Worm (Caenorhabditis elegans) whole organism, midembryonic: Measurements from ENCODE around the gene fbxa-9.

Source experiments
- T22C8.4 ChIP-seq: fragments of 200-800 bp; sonication (Bioruptor generic); IDR thresholded peaks from 2 replicates; pipeline ENCODE4 v1.3.6; 2022; ENCODE audit warnings: missing genetic modification characterization, missing compliant biosample characterization
- cog-1 ChIP-seq: sonication (generic microtip); optimal IDR thresholded peaks from 2 replicates; lab custom pipeline; 2016; ENCODE audit warnings: missing genetic modification characterization, missing compliant biosample characterization
- flt-1 ChIP-seq: fragments of 200-800 bp; sonication (Bioruptor generic); IDR thresholded peaks from 2 replicates; pipeline ENCODE4 v1.3.6; 2022; ENCODE audit warnings: missing genetic modification characterization, missing compliant biosample characterization
- klf-2 ChIP-seq: fragments of 200-800 bp; sonication (Bioruptor generic); conservative IDR thresholded peaks from 2 replicates; pipeline ENCODE4 v1.3.6; 2022; ENCODE audit warnings: missing genetic modification reagents, missing genetic modification characterization, missing compliant biosample characterization
- med-1 ChIP-seq: sonication (generic microtip); optimal IDR thresholded peaks from 2 replicates; lab custom pipeline; 2017; ENCODE audit warnings: missing genetic modification characterization, mild to moderate bottlenecking, missing compliant biosample characterization, antibody characterized with exemption, missing genetic modification reagents; ENCODE audit not compliant: insufficient read depth
- ref-1 ChIP-seq: fragments of 200-800 bp; sonication (Bioruptor generic); conservative IDR thresholded peaks from 2 replicates; pipeline ENCODE4 v1.3.6; 2022; ENCODE audit warnings: missing genetic modification reagents, missing genetic modification characterization, missing compliant biosample characterization
- tab-1 ChIP-seq: fragments of 200-800 bp; sonication (Bioruptor generic); IDR thresholded peaks from 2 replicates; pipeline ENCODE4 v1.3.6; 2022; ENCODE audit warnings: missing genetic modification characterization, missing compliant biosample characterization
- ztf-23 ChIP-seq: fragments of 200-800 bp; sonication (Bioruptor generic); IDR thresholded peaks from 2 replicates; pipeline ENCODE4 v1.3.6; 2022; ENCODE audit warnings: missing genetic modification reagents, missing genetic modification characterization, missing compliant biosample characterization
- ztf-29 ChIP-seq: fragments of 200-800 bp; sonication (Bioruptor generic); IDR thresholded peaks from 2 replicates; pipeline ENCODE4 v1.3.6; 2022; ENCODE audit warnings: missing genetic modification reagents, missing genetic modification characterization, missing compliant biosample characterization

Gene fbxa-9

DNA sequence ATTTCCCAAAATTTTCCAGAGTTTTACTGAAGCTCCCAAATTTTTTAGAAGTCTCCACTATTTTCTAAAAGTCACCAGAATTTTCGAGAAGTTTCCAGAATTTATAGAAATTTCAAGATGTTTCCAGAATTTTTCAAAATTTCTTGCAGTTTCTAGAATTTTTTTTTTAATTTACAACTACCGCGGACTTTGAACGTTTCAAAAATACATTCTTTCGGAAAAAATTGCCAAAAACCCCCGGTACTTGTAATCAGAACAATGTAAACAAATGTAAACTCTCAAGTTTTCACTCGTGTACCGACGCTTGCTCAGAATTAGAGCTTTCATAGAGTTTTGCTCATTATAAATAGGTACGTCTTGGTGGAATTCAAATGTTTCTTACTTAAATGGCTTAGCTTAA, 6.3 kb downstream of the fbxa-9 start, which contains the start of gene fbxa-39:
Gene fbxa-39, plus strand, starts transcription at position 301 of the 400 bp plus-strand sequence.
- TF ChIP-seq ztf-23 (GFP tag; lab: Robert Waterston, UW) (no peak), tab-1 (no peak)

DNA sequence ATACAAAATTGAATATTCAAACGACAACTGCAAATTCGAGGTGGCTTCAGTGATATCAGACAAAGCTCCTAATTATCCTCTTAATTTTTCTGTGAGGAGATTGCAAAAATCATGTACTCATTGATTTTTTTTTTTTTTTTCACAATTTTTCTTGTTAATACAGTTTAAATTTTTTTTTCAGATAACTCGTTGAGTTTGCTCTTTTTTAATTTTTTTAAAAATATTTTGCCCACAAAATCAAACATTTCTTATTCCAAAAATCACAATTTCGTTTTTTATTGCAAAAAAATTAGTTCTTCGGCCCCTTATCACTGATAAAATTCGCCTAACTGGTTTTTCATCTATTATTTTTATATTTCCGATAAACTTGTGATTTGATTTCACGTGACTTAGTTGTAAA, 10.4 kb downstream of the fbxa-9 start, which contains the start of gene Y54F10BM.21:
Gene Y54F10BM.21, plus strand, starts transcription at position 301 of the 400 bp plus-strand sequence.
- no peak for TF ChIP-seq ref-1 (GFP tag; lab: Robert Waterston, UW)
- TF ChIP-seq klf-2 (GFP tag; lab: Robert Waterston, UW), result no peak
- no peak for TF ChIP-seq T22C8.4 (GFP tag; lab: Robert Waterston, UW)
- no peak for TF ChIP-seq med-1
- no peak for TF ChIP-seq cog-1 (tag; lab: Kevin White, UChicago)
- TF ChIP-seq ztf-29 (GFP tag; lab: Robert Waterston, UW), result no peak
- no peak for TF ChIP-seq tab-1
- TF ChIP-seq flt-1 (GFP tag; lab: Robert Waterston, UW), result no peak
- TF ChIP-seq ztf-23 (GFP tag; lab: Robert Waterston, UW), result no peak

DNA sequence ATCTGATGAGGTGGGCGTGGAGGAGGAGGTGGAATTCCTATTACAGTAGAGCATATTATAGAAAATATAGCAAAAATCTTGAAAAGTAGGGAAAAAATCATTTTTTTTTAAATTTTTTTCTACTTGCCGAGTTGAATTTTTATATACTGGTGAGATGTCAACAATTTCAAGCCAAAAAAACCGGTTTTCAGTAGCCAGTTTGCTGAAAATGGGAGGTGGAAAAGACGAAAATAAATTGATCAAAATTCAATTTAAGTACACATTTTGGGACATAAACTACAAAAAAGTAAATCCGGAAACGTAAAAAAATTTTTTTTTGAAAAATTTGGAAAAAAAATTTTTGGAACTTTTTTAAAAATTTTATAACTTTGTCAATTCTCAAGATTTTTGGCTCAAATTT, 13.0 kb downstream of the fbxa-9 start, which contains the start of gene Y54F10BM.23:
Gene Y54F10BM.23, minus strand, starts transcription at position 101 of the 400 bp plus-strand sequence.
- TF ChIP-seq T22C8.4 (GFP tag; lab: Robert Waterston, UW), result no peak
- TF ChIP-seq ref-1 (GFP tag; lab: Robert Waterston, UW), result no peak
- no peak for TF ChIP-seq ztf-23 (GFP tag; lab: Robert Waterston, UW)
- no peak for TF ChIP-seq cog-1 (tag; lab: Kevin White, UChicago)
- TF ChIP-seq flt-1 (GFP tag; lab: Robert Waterston, UW), result no peak
- TF ChIP-seq ztf-29 (GFP tag; lab: Robert Waterston, UW), result no peak
- TF ChIP-seq med-1, result no peak
- no peak for TF ChIP-seq tab-1
- no peak for TF ChIP-seq klf-2 (GFP tag; lab: Robert Waterston, UW)

DNA sequence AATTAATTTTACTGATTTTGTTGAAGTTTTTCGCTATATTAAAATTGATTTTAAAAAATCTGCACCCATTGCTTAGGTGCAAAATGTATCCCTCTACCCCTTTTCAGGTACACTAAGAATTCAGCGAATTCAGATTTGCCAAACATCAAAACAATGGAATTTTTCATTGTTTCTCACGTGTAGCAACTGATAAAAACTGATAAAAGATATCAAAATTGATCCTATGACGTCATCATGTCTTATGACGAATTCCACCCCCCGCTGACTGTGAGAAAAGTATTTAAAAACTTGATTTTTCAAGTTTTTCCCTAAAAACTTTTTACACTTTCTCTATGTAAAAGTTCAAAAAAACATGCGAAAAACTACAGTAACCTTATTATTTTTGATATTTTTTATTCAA, 14.1 kb downstream of the fbxa-9 start, which contains the start of gene Y54F10BM.22:
Gene Y54F10BM.22, plus strand, starts transcription at position 331 of the 400 bp plus-strand sequence.
- TF ChIP-seq flt-1 (GFP tag; lab: Robert Waterston, UW) (no peak), ztf-29 (GFP tag; lab: Robert Waterston, UW) (no peak), cog-1 (tag; lab: Kevin White, UChicago) (no peak), med-1 (no peak), ztf-23 (GFP tag; lab: Robert Waterston, UW) (no peak), ref-1 (GFP tag; lab: Robert Waterston, UW) (no peak), T22C8.4 (GFP tag; lab: Robert Waterston, UW) (no peak), tab-1 (no peak), klf-2 (GFP tag; lab: Robert Waterston, UW) (no peak)

DNA sequence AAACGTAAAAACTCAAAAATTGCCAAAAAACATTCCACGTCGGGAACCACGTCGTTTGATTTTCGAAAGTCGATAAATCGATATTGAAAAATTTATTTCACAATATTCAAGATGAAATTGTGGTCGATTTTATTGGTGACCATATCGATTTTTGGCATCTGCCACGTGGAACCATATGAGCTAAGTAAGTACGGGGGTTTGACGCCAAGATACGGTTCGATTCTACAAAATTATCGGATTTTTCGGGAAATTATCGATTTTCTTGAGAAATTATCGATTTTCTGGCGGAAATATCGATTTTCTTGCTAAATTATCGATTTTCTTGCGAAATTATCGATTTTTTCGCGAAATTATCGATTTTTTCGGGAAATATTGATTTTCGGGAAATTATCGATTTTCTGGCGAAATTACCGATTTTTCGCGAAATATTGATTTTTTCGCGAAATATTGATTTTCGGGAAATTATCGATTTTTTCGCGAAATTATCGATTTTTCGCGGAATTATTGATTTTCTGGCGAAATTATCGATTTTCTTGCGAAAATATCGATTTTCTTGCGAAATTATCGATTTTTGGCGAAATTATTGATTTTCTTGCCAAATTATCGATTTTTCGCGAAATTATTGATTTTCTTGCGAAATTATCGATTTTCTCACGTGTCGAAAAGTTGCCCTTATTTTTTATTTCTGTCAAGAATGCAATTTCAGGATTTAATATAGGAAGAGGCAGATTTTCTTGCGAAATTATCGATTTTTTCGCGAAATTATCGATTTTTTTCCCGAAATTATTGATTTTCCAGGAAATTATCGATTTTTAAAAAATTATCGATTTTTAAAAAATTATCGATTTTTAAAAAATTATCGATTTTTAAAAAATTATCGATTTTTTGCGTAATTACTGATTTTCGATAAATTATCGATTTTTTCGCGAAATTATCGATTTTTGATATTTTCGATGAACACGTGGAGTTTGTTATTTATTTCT, 15.8 kb downstream of the fbxa-9 start, which contains the start of gene Y54F10BM.3:
Gene Y54F10BM.3, plus strand, starts transcription at position 51 of the 983 bp plus-strand sequence.
- TF ChIP-seq ztf-23 (GFP tag; lab: Robert Waterston, UW), result no peak
- no peak for TF ChIP-seq flt-1 (GFP tag; lab: Robert Waterston, UW)
- peak; percentile 98 for TF ChIP-seq T22C8.4 (GFP tag; lab: Robert Waterston, UW)

DNA sequence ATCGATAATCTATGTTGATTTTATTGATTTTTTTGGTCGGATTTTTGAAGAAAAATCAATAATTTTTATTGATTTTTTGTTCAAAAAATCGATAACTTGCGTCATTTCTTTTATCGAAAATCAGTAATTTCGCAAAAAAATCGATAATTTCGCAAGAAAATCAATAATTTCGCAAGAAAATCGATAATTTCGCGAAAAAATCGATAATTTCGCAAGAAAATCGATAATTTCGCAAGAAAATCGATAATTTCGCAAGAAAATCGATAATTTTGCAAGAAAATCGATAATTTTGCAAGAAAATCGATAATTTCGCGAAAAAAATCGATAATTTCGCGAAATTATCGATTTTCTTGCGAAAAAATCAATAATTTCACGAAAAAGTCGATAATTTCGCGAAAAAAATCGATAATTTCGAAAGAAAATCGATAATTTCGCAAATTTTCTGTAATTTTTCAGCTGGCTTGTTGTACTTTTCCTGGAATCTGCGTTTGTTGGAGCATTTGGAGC, 16.9 kb downstream of the fbxa-9 start:
- no peak for TF ChIP-seq ztf-23 (GFP tag; lab: Robert Waterston, UW)
- TF ChIP-seq T22C8.4 (GFP tag; lab: Robert Waterston, UW), result peak; percentile 97

DNA sequence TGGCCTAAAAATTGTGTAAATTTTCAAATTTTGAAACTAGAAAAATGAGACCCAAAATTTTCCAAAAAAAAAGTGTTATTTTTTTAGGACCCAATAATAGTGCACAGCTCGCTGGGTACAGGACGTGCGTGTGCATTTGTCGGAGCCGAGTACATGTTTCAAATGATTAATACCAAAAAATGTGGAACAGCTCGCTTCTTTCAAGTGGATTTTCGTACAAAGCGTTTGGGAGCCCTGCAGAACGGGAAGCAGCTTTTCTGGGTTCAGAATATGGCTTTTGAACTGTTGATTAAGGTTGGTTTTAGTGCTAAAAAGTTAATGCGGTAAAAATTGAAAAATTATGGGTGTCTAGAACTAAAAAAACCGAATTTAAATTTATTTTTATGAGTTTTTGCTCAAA, 21.8 kb downstream of the fbxa-9 start:
- TF ChIP-seq ref-1 (GFP tag; lab: Robert Waterston, UW) (no peak), ztf-29 (GFP tag; lab: Robert Waterston, UW) (no peak), T22C8.4 (GFP tag; lab: Robert Waterston, UW) (no peak), klf-2 (GFP tag; lab: Robert Waterston, UW) (no peak), flt-1 (GFP tag; lab: Robert Waterston, UW) (no peak), med-1 (no peak), tab-1 (no peak), ztf-23 (GFP tag; lab: Robert Waterston, UW) (no peak), cog-1 (tag; lab: Kevin White, UChicago) (no peak)

DNA sequence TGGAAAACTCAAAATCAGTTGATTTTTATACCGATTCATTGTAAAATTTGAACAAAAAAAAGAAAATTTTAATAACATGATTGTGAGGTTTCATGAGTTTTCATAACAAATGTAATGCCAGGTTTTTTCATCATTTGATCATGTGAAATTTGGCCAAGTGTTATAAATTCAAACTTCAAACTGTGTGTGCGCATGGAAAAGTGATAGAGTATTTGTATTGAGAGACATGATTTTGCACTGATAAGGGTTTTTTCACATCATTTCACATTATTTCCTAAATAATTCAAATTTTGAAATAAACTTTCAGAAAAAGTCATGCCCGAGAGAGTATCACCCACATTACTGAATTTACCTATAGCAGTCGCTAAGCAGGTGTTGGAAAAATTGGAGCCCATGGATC, 24.7 kb downstream of the fbxa-9 start, which contains the start of gene fbxa-219:
Gene fbxa-219, plus strand, starts transcription at position 277 of the 400 bp plus-strand sequence.
- no peak for TF ChIP-seq T22C8.4 (GFP tag; lab: Robert Waterston, UW)

DNA sequence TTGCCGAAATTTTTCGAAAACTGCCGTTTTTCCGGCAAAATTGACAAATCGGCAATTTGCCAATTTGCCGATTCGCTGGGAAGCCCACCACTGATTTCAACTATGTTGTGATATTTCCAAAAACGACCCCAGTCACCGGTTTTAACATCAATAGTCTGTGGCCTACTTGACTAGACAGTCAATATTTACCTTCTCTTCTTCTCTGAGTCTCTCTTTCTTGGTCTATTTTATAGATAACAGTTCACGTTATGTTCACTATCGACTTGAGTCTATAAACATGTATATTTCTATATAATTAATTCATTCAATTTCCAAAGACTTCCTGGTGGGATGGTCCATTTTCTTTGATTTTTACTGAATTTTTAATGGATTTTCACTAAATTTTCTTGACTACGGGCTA, 28.3 kb downstream of the fbxa-9 start:
- no peak for TF ChIP-seq flt-1 (GFP tag; lab: Robert Waterston, UW)
- TF ChIP-seq T22C8.4 (GFP tag; lab: Robert Waterston, UW), result no peak
- TF ChIP-seq cog-1 (tag; lab: Kevin White, UChicago), result no peak
- no peak for TF ChIP-seq ztf-23 (GFP tag; lab: Robert Waterston, UW)
- no peak for TF ChIP-seq ztf-29 (GFP tag; lab: Robert Waterston, UW)
- no peak for TF ChIP-seq med-1
- no peak for TF ChIP-seq ref-1 (GFP tag; lab: Robert Waterston, UW)
- no peak for TF ChIP-seq tab-1
- no peak for TF ChIP-seq klf-2 (GFP tag; lab: Robert Waterston, UW)

DNA sequence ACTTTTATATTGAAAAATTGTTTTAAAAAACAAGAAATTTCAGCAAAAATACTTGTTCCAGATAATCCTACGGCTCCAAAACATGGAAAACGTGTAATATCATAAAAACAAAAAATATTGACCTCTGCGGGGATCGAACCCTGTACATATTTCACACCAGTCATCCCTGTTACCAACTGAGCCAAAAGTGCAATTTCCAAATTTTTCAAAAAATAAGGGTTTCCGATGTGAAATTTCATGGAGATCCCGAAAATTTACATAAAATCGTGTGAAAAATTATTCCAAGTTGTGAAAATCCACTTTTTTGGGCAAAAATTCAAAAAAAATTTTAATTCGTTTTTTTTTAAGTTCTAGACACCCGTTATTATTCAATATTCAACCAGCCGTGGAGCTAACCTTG, 37.7 kb downstream of the fbxa-9 start:
- TF ChIP-seq ztf-29 (GFP tag; lab: Robert Waterston, UW), result no peak
- no peak for TF ChIP-seq ztf-23 (GFP tag; lab: Robert Waterston, UW)
- no peak for TF ChIP-seq ref-1 (GFP tag; lab: Robert Waterston, UW)
- no peak for TF ChIP-seq tab-1
- no peak for TF ChIP-seq med-1
- no peak for TF ChIP-seq cog-1 (tag; lab: Kevin White, UChicago)
- no peak for TF ChIP-seq T22C8.4 (GFP tag; lab: Robert Waterston, UW)
- no peak for TF ChIP-seq klf-2 (GFP tag; lab: Robert Waterston, UW)
- TF ChIP-seq flt-1 (GFP tag; lab: Robert Waterston, UW), result no peak
